Fruit fly (Drosophila melanogaster): Measurements from ENCODE around the gene osa.

DNA sequence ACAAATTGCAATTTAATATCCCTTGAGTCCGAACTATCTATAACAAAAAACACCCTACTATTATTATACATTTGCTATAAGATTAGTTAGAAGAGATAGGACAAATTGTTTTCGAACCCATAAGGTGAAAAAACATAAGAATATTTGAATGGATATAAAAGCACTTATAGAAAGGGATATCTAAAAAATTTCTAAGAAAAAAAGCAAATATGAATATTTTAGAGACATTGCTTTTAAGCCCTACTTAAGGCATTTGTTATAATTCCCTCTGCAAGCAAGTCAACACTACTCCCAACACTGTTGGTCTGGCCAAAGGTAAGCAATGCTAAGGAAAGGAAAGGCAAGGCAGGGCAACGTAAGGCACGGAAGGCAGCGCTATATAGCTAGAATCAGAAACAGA, 7.7 kb downstream of the osa start:
- no peak for TF ChIP-seq CTCF (optimal IDR thresholded peaks at IDR 0.05)
- TF ChIP-seq CG8478 (optimal IDR thresholded peaks at IDR 0.05): no peak
